Worm (Caenorhabditis elegans): ENCODE data around the gene E04D5.4.

DNA sequence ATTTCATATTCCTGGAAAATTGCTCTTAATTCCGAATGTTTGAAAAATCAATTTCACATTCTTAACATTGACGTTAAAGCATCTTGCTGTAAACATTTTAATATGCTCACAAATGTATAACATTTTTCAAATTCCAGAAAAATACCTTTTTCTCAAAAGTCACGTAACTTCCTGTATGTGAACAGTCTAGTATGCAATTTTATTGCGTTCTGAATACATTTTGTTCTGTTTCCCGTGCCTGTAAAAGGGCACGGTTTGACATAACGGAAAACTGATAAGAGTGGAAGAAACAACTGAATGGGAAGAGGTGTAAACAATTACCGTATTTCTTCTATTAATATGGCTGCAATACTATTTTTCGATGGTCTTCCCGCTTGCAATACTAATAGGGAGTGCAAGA lies 42.8 kb downstream of the E04D5.4 start:
- no peak for TF ChIP-seq madf-6 (GFP tag; IDR thresholded peaks at IDR 0.05)
- TF ChIP-seq ztf-6 (GFP tag; IDR thresholded peaks at IDR 0.05): no peak
- TF ChIP-seq sdz-38 (tag; optimal IDR thresholded peaks at IDR 0.05): no peak
- TF ChIP-seq ets-4 (GFP tag; optimal IDR thresholded peaks at IDR 0.05): no peak
- TF ChIP-seq F55B11.4 (tag; optimal IDR thresholded peaks at IDR 0.05; ENCODE audit: borderline replicate concordance, insufficient read depth): no peak
- TF ChIP-seq snpc-4 (GFP tag; optimal IDR thresholded peaks at IDR 0.05): no peak
- TF ChIP-seq snpc-4 (tag; optimal IDR thresholded peaks at IDR 0.05): no peak
- TF ChIP-seq dpl-1 (GFP tag; optimal IDR thresholded peaks at IDR 0.05): no peak
- no peak for TF ChIP-seq unc-62 (GFP tag; optimal IDR thresholded peaks at IDR 0.05)
- no peak for TF ChIP-seq F33H1.4 (GFP tag; IDR thresholded peaks at IDR 0.05)
- no peak for TF ChIP-seq ama-1 (optimal IDR thresholded peaks at IDR 0.05)
- TF ChIP-seq ama-1 (GFP tag; optimal IDR thresholded peaks at IDR 0.05): no peak
- TF ChIP-seq ztf-26 (tag; optimal IDR thresholded peaks at IDR 0.05): no peak
- no peak for TF ChIP-seq F39B2.1 (GFP tag; IDR thresholded peaks at IDR 0.05)
- no peak for TF ChIP-seq B0019.2 (GFP tag; conservative IDR thresholded peaks at IDR 0.05)
- TF ChIP-seq B0261.1 (tag; optimal IDR thresholded peaks at IDR 0.05): no peak
